Worm (Caenorhabditis elegans) whole organism, mixed stage, embryonic: ENCODE results near the gene hot-3.

Experiments used
- mab-5 ChIP-seq: fragments of 150-350 bp; optimal IDR thresholded peaks from 2 replicates; lab custom pipeline; 2014; ENCODE audit warnings: missing biosample characterization, missing genetic modification characterization
- nhr-12 ChIP-seq: fragments of 150-350 bp; optimal IDR thresholded peaks from 2 replicates; lab custom pipeline; 2014; ENCODE audit warnings: missing biosample characterization, missing genetic modification characterization
- nhr-237 ChIP-seq: fragments of 150-350 bp; optimal IDR thresholded peaks from 2 replicates; lab custom pipeline; 2014; ENCODE audit warnings: missing biosample characterization, missing genetic modification characterization
- sptf-1 ChIP-seq: sonication (generic microtip); optimal IDR thresholded peaks from 2 replicates; lab custom pipeline; 2017; ENCODE audit warnings: mild to moderate bottlenecking, missing genetic modification characterization, moderate library complexity, missing compliant biosample characterization
- unc-39 ChIP-seq: fragments of 150-350 bp; optimal IDR thresholded peaks from 2 replicates; lab custom pipeline; 2014; ENCODE audit warnings: missing biosample characterization, missing genetic modification characterization

DNA sequence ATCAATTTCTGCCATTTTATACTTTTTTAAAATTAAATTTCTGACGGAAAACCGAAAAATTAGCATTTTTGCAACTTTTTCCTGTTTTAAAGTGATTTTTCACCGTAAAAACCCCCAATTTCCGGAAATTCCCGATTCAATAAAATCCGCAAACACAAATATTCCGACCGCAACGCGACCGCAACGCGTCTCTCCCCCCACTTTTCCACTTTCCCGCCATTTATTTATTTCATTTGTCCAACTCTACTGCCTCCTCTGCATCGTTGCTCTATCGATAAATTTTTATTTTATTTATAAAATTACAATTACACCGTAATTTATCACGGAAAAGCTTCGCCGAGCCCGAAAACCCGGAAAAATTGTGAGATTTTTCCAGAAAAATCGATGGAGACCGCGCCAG is 43.6 kb downstream of the hot-3 start, which contains the start of gene mcd-1:
- TF ChIP-seq unc-39 (tag; lab: Kevin White, UChicago) (no peak), nhr-237 (peak; percentile 70), nhr-12 (tag; lab: Kevin White, UChicago) (no peak), sptf-1 (tag; lab: Kevin White, UChicago) (peak; percentile 32), mab-5 (tag; lab: Kevin White, UChicago) (no peak)
